Fruit fly (Drosophila melanogaster): ENCODE results near the gene amx.
A peak's percentile ranks its signal among the peaks of the same experiment; 100 is the strongest.

amx gene

DNA sequence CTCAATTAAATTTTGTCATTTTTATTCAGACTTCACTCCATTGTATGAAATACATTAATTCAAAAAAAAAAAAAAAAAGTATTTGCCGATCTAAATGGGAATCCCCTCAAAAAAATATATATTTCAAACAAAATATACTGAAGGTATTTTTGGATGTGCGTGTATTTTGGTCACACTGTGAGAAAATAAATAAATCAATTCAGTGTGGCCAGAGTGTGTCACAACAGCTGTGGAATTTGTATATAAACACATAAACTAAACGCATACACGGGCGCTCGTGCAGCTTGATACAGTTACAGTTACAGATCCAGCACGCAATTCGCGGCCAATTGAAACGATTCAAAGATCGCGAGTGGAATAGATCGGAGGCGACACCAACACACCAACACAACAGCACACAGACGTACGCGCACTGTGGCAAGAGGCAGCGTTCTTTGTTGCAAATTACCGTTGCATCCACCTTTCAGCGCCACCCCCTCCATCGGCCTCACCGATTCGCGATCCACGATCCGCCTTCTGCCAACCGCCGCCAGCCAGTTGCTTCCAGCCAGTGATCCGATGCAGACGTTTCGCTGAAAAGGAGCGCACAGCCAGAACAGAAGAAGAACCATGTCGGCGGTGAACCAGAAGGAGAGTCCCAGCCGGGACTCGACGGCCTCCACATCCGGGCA lies 3.2 kb upstream of the amx start, which contains the start of gene CG17754 (continued):
- TF ChIP-seq CG14860 (GFP tag; IDR thresholded peaks at IDR 0.05; ENCODE audit: partially characterized antibody) = no peak
- TF ChIP-seq Pdp1 (GFP tag; optimal IDR thresholded peaks at IDR 0.05) = no peak
- TF ChIP-seq nmo (GFP tag; optimal IDR thresholded peaks at IDR 0.05) = no peak
- no peak for TF ChIP-seq pfk (GFP tag; optimal IDR thresholded peaks at IDR 0.05)
- no peak for TF ChIP-seq CG5180 (GFP tag; optimal IDR thresholded peaks at IDR 0.05)
- TF ChIP-seq PHDP (tag; optimal IDR thresholded peaks at IDR 0.05) = no peak
- no peak for TF ChIP-seq CG3407 (GFP tag; optimal IDR thresholded peaks at IDR 0.05)
- TF ChIP-seq h (optimal IDR thresholded peaks at IDR 0.05) = no peak
- peak; percentile 29 for TF ChIP-seq trem (tag; optimal IDR thresholded peaks at IDR 0.05)
- no peak for TF ChIP-seq CG10274 (GFP tag; optimal IDR thresholded peaks at IDR 0.05)
- TF ChIP-seq CG12659 (GFP tag; optimal IDR thresholded peaks at IDR 0.05) = peak; percentile 27
- no peak for TF ChIP-seq Optix (GFP tag; IDR thresholded peaks at IDR 0.05)
- no peak for TF ChIP-seq Dip2 (GFP tag; IDR thresholded peaks at IDR 0.05)
- no peak for TF ChIP-seq dm (GFP tag; optimal IDR thresholded peaks at IDR 0.05)
- no peak for TF ChIP-seq chn (GFP tag; optimal IDR thresholded peaks at IDR 0.05)
- TF ChIP-seq CG12155 (GFP tag; optimal IDR thresholded peaks at IDR 0.05) = no peak
- TF ChIP-seq Awh (GFP tag; IDR thresholded peaks at IDR 0.05) = no peak
- TF ChIP-seq Hmx (GFP tag; optimal IDR thresholded peaks at IDR 0.05) = no peak
- TF ChIP-seq CG33213 (GFP tag; optimal IDR thresholded peaks at IDR 0.05) = peak; percentile 35
- peak; percentile 17 for TF ChIP-seq CG30020 (tag; optimal IDR thresholded peaks at IDR 0.05)
- TF ChIP-seq chinmo (GFP tag; IDR thresholded peaks at IDR 0.05; ENCODE audit: partially characterized antibody) = 0 out of 4 replicates have a peak, but pooled peaks have one; percentile 47
- TF ChIP-seq dpn (GFP tag; optimal IDR thresholded peaks at IDR 0.05) = no peak
- TF ChIP-seq maf-S (GFP tag; optimal IDR thresholded peaks at IDR 0.05) = no peak
- TF ChIP-seq fru (optimal IDR thresholded peaks at IDR 0.05) = no peak
- no peak for TF ChIP-seq CG4328 (GFP tag; optimal IDR thresholded peaks at IDR 0.05)
- no peak for TF ChIP-seq tx (GFP tag; optimal IDR thresholded peaks at IDR 0.05)
- TF ChIP-seq Rx (GFP tag; IDR thresholded peaks at IDR 0.05) = no peak
- peak; percentile 27 for TF ChIP-seq CG2116 (GFP tag; optimal IDR thresholded peaks at IDR 0.05)
- no peak for TF ChIP-seq HLH4C (GFP tag; IDR thresholded peaks at IDR 0.05; ENCODE audit: partially characterized antibody)
- no peak for TF ChIP-seq fd64A (GFP tag; optimal IDR thresholded peaks at IDR 0.05)
- no peak for TF ChIP-seq hbn (GFP tag; IDR thresholded peaks at IDR 0.05; ENCODE audit: partially characterized antibody)
- TF ChIP-seq vfl (GFP tag; optimal IDR thresholded peaks at IDR 0.05) = no peak
- no peak for TF ChIP-seq HLH3B (GFP tag; IDR thresholded peaks at IDR 0.05)
- peak; percentile 14 for TF ChIP-seq CG10267 (tag; optimal IDR thresholded peaks at IDR 0.05)
- no peak for TF ChIP-seq CG4854 (GFP tag; optimal IDR thresholded peaks at IDR 0.05)
- TF ChIP-seq esg (GFP tag; conservative IDR thresholded peaks at IDR 0.05) = no peak
- TF ChIP-seq CG16779 (GFP tag; IDR thresholded peaks at IDR 0.05) = no peak
- no peak for TF ChIP-seq CG7556 (GFP tag; optimal IDR thresholded peaks at IDR 0.05)
- TF ChIP-seq Spps (tag; optimal IDR thresholded peaks at IDR 0.05) = no peak
- peak; percentile 0 for TF ChIP-seq CHES-1-like (GFP tag; optimal IDR thresholded peaks at IDR 0.05)
- TF ChIP-seq zen (tag; optimal IDR thresholded peaks at IDR 0.05) = no peak
- no peak for TF ChIP-seq cas (GFP tag; IDR thresholded peaks at IDR 0.05)
- TF ChIP-seq CG3065 (GFP tag; optimal IDR thresholded peaks at IDR 0.05) = no peak
- TF ChIP-seq D19B (GFP tag; optimal IDR thresholded peaks at IDR 0.05) = no peak
- no peak for TF ChIP-seq CG7963 (GFP tag; IDR thresholded peaks at IDR 0.05; ENCODE audit: partially characterized antibody)
- no peak for TF ChIP-seq lov (optimal IDR thresholded peaks at IDR 0.05)
- TF ChIP-seq lov (GFP tag; IDR thresholded peaks at IDR 0.05) = no peak
- no peak for TF ChIP-seq danr (GFP tag; IDR thresholded peaks at IDR 0.05)
- TF ChIP-seq Dbx (GFP tag; IDR thresholded peaks at IDR 0.05) = no peak
- TF ChIP-seq knrl (GFP tag; IDR thresholded peaks at IDR 0.05; ENCODE audit: partially characterized antibody) = no peak
- TF ChIP-seq Lpt (GFP tag; optimal IDR thresholded peaks at IDR 0.05) = no peak

Measured in whole organism, embryonic.